Fruit fly (Drosophila melanogaster): ENCODE measurements around the gene Adss.

The Adss gene

DNA sequence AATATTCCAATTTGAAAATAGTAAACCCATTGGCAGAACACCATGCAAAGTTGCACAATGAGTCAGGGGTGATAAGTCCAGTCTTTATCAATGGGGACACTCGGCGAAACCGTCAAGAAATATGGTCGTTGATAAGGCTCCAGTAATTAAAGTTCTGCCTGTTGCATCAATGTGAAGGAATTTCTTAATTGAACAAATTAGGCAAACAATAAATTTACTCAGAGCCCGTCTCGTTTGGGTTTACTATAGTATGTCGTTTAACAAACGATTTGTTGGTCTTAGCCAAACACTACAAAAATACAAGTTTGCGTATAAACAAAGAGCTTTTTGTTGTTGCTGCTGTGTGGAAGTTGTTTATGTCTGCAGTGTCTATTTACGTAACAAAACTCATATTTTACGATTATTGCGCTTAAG is 4.4 kb upstream of the Adss start (continued):
- TF ChIP-seq CG17186 (GFP tag; optimal IDR thresholded peaks at IDR 0.05) (no peak), CG1602 (GFP tag; optimal IDR thresholded peaks at IDR 0.05) (no peak), CG17359 (tag; optimal IDR thresholded peaks at IDR 0.05) (peak; percentile 66), Atf-2 (GFP tag; optimal IDR thresholded peaks at IDR 0.05) (no peak), Deaf1 (tag; optimal IDR thresholded peaks at IDR 0.05) (no peak), lbe (GFP tag; optimal IDR thresholded peaks at IDR 0.05) (no peak), otp (GFP tag; IDR thresholded peaks at IDR 0.05) (0 out of 3 replicates have a peak, but pooled peaks have one; percentile 23), btn (GFP tag; optimal IDR thresholded peaks at IDR 0.05) (peak; percentile 3), wek (GFP tag; optimal IDR thresholded peaks at IDR 0.05) (peak; percentile 67), CG9932 (GFP tag; IDR thresholded peaks at IDR 0.05) (no peak), CG9817 (tag; optimal IDR thresholded peaks at IDR 0.05) (peak; percentile 36), CG14965 (GFP tag; optimal IDR thresholded peaks at IDR 0.05; ENCODE audit: borderline replicate concordance) (no peak), lmd (GFP tag; IDR thresholded peaks at IDR 0.05) (no peak), hkb (optimal IDR thresholded peaks at IDR 0.05) (no peak), hkb (GFP tag; IDR thresholded peaks at IDR 0.05) (peak; percentile 59), CG9215 (GFP tag; IDR thresholded peaks at IDR 0.05) (no peak), CG12769 (tag; optimal IDR thresholded peaks at IDR 0.05) (peak; percentile 83), CG14710 (tag; optimal IDR thresholded peaks at IDR 0.05) (no peak), ttk (GFP tag; IDR thresholded peaks at IDR 0.05) (no peak), Aef1 (GFP tag; IDR thresholded peaks at IDR 0.05) (no peak), CG8924 (tag; optimal IDR thresholded peaks at IDR 0.05) (peak; percentile 21), Trl (optimal IDR thresholded peaks at IDR 0.05) (no peak), Trl (GFP tag; optimal IDR thresholded peaks at IDR 0.05) (no peak), CG33213 (GFP tag; optimal IDR thresholded peaks at IDR 0.05) (peak; percentile 37), wdn (GFP tag; IDR thresholded peaks at IDR 0.05) (no peak), az2 (GFP tag; optimal IDR thresholded peaks at IDR 0.05) (no peak), CG9437 (GFP tag; optimal IDR thresholded peaks at IDR 0.05) (no peak), CG8944 (GFP tag; optimal IDR thresholded peaks at IDR 0.05) (no peak), mam (GFP tag; optimal IDR thresholded peaks at IDR 0.05) (no peak), unpg (GFP tag; optimal IDR thresholded peaks at IDR 0.05) (peak; percentile 69), HLHmδ (GFP tag; optimal IDR thresholded peaks at IDR 0.05) (no peak), HmgZ (tag; optimal IDR thresholded peaks at IDR 0.05) (peak; percentile 55), croc (GFP tag; conservative IDR thresholded peaks at IDR 0.05) (no peak), wor (GFP tag; IDR thresholded peaks at IDR 0.05) (no peak), CG17802 (tag; optimal IDR thresholded peaks at IDR 0.05) (no peak), slp2 (GFP tag; optimal IDR thresholded peaks at IDR 0.05) (no peak), tna (GFP tag; IDR thresholded peaks at IDR 0.05; ENCODE audit: partially characterized antibody) (no peak), ewg (GFP tag; optimal IDR thresholded peaks at IDR 0.05) (peak; percentile 24), Dll (GFP tag; IDR thresholded peaks at IDR 0.05; ENCODE audit: partially characterized antibody) (no peak), rib (GFP tag; IDR thresholded peaks at IDR 0.05) (no peak), kah (GFP tag; optimal IDR thresholded peaks at IDR 0.05) (peak; percentile 21), Rx (GFP tag; IDR thresholded peaks at IDR 0.05) (no peak), gcm2 (GFP tag; optimal IDR thresholded peaks at IDR 0.05) (peak; percentile 25), CG12659 (GFP tag; optimal IDR thresholded peaks at IDR 0.05) (peak; percentile 34), amos (GFP tag; IDR thresholded peaks at IDR 0.05; ENCODE audit: partially characterized antibody) (no peak), TFAM (GFP tag; optimal IDR thresholded peaks at IDR 0.05) (no peak), CG10959 (GFP tag; IDR thresholded peaks at IDR 0.05) (no peak), Spps (tag; optimal IDR thresholded peaks at IDR 0.05) (no peak), CHES-1-like (GFP tag; optimal IDR thresholded peaks at IDR 0.05) (peak; percentile 8), dati (GFP tag; IDR thresholded peaks at IDR 0.05) (no peak), Lpt (GFP tag; optimal IDR thresholded peaks at IDR 0.05) (no peak), CG10321 (GFP tag; IDR thresholded peaks at IDR 0.05) (no peak), onecut (GFP tag; IDR thresholded peaks at IDR 0.05) (no peak)
